Worm (Caenorhabditis elegans) whole organism, late embryonic: ENCODE data around the gene zim-2.

Experiments
- ceh-19 ChIP-seq: fragments of 200-800 bp; sonication (Bioruptor generic); optimal IDR thresholded peaks from 2 replicates; lab custom pipeline; 2018; ENCODE audit warnings: mild to moderate bottlenecking, missing genetic modification characterization, missing compliant biosample characterization
- ceh-34 ChIP-seq: sonication (generic microtip); optimal IDR thresholded peaks from 2 replicates; lab custom pipeline; 2016; ENCODE audit warnings: mild to moderate bottlenecking, missing genetic modification characterization, missing compliant biosample characterization
- hlh-6 ChIP-seq: sonication (generic microtip); optimal IDR thresholded peaks from 2 replicates; lab custom pipeline; 2016; ENCODE audit warnings: missing genotype, missing genetic modification characterization, missing compliant biosample characterization
- rnt-1 ChIP-seq: sonication (generic microtip); optimal IDR thresholded peaks from 2 replicates; lab custom pipeline; 2016; ENCODE audit warnings: missing genetic modification characterization, missing compliant biosample characterization

DNA sequence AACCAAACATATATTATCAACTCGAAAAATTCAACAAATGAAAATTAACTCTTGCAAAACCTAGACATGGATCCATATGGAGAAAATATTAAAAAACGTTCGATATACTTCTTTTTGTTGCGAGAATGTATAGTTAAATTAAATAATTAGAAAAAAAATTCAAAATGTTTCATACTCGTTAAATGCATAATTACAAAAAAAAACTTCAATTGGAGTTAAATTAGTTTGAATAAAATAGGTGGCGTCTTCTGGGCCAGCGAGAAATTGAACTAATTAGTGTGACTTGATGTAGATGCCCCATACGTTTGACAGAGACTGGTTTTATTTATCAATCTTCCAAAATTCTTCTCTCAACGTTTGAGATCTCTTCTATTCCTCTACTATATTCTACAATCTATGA lies 23.3 kb downstream of the zim-2 start, which contains the start of gene lgc-43:
- no peak for TF ChIP-seq rnt-1
- TF ChIP-seq ceh-19 (GFP tag; lab: Kevin White, UChicago) = no peak
- TF ChIP-seq hlh-6 (tag; lab: Kevin White, UChicago) = no peak
- no peak for TF ChIP-seq ceh-34 (tag; lab: Kevin White, UChicago)
